Worm (Caenorhabditis elegans) whole organism, early embryonic: ENCODE results near the gene dnj-24.

ENCODE experiments used
- B0310.2 ChIP-seq: sonication (generic microtip); optimal IDR thresholded peaks from 2 replicates; lab custom pipeline; 2016; ENCODE audit warnings: mild to moderate bottlenecking, missing genetic modification characterization, missing compliant biosample characterization
- F13C5.2 ChIP-seq: sonication (generic microtip); optimal IDR thresholded peaks from 2 replicates; lab custom pipeline; 2017; ENCODE audit warnings: mild to moderate bottlenecking, missing genetic modification characterization, inconsistent platforms, missing compliant biosample characterization
- aly-1 ChIP-seq: sonication (generic microtip); optimal IDR thresholded peaks from 2 replicates; lab custom pipeline; 2016; ENCODE audit warnings: missing genetic modification characterization, missing compliant biosample characterization
- ama-1 ChIP-seq: fragments of 150-350 bp; optimal IDR thresholded peaks from 2 replicates; lab custom pipeline; 2014
- ceh-13 ChIP-seq: fragments of 200-800 bp; sonication (Bioruptor generic); optimal IDR thresholded peaks from 2 replicates; lab custom pipeline; 2018; ENCODE audit warnings: mild to moderate bottlenecking, missing genetic modification characterization, missing compliant biosample characterization
- ceh-36 ChIP-seq: sonication (generic microtip); optimal IDR thresholded peaks from 2 replicates; lab custom pipeline; 2016; ENCODE audit warnings: missing genetic modification characterization, inconsistent platforms, missing compliant biosample characterization
- ets-7 ChIP-seq: sonication (generic microtip); optimal IDR thresholded peaks from 2 replicates; lab custom pipeline; 2016; ENCODE audit warnings: missing genotype, missing genetic modification characterization, missing compliant biosample characterization
- flt-1 ChIP-seq: fragments of 200-800 bp; sonication (Bioruptor generic); IDR thresholded peaks from 2 replicates; pipeline ENCODE4 v1.3.6; 2022; ENCODE audit warnings: missing genetic modification characterization, missing compliant biosample characterization
- hmbx-1 ChIP-seq: sonication (generic microtip); optimal IDR thresholded peaks from 2 replicates; lab custom pipeline; 2016; ENCODE audit warnings: mild to moderate bottlenecking, missing genetic modification characterization, missing compliant biosample characterization
- hmg-4 ChIP-seq: fragments of 200-800 bp; sonication (Bioruptor generic); optimal IDR thresholded peaks from 2 replicates; lab custom pipeline; 2018; ENCODE audit warnings: mild to moderate bottlenecking, missing genetic modification characterization, missing compliant biosample characterization
- hnd-1 ChIP-seq: sonication (generic microtip); optimal IDR thresholded peaks from 2 replicates; lab custom pipeline; 2016; ENCODE audit warnings: missing genetic modification characterization, missing compliant biosample characterization
- pes-1 ChIP-seq: fragments of 200-800 bp; sonication (Bioruptor generic); IDR thresholded peaks from 2 replicates; pipeline ENCODE4 v1.3.6; 2022; ENCODE audit warnings: missing genetic modification reagents, missing genetic modification characterization, missing compliant biosample characterization
- scrt-1 ChIP-seq: fragments of 200-800 bp; sonication (Bioruptor generic); IDR thresholded peaks from 2 replicates; pipeline ENCODE4 v1.3.6; 2022; ENCODE audit warnings: missing genetic modification characterization, missing compliant biosample characterization
- sea-1 ChIP-seq: fragments of 200-800 bp; sonication (Bioruptor generic); conservative IDR thresholded peaks from 2 replicates; pipeline ENCODE4 v1.3.6; 2022; ENCODE audit warnings: missing genetic modification characterization, missing compliant biosample characterization
- tbx-11 ChIP-seq: fragments of 200-800 bp; sonication (Bioruptor generic); IDR thresholded peaks from 2 replicates; pipeline ENCODE4 v1.3.6; 2022; ENCODE audit warnings: missing genetic modification characterization, missing compliant biosample characterization
- tbx-37 ChIP-seq: fragments of 200-800 bp; sonication (Bioruptor generic); conservative IDR thresholded peaks from 2 replicates; pipeline ENCODE4 v1.3.6; 2022; ENCODE audit warnings: missing genetic modification reagents, missing genetic modification characterization, missing compliant biosample characterization
- tra-4 ChIP-seq: sonication (generic microtip); optimal IDR thresholded peaks from 2 replicates; lab custom pipeline; 2017; ENCODE audit warnings: missing genetic modification characterization, missing compliant biosample characterization

Gene dnj-24

DNA sequence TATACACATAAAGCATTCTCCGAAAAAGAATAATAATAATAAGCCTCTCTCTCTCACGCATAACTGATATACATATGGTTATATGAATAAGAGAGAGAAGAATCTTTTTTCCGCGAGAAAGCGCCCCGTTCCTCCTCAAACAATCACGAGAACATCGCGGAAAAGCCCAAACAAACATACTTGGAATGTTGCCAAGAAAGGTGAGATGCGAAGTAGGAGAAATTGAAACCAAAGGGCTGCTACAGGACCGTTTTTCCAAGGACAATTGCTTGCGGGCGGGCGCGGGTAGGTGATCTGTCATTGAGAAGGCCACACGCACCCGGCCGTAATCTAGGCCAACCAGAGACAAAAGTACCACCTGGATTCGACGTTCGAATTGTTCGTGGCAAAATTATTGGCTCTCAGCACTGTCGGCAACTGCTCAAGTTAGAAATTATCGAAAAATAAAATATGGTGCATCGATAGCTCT is at the start of gene dnj-24:
dnj-24 (minus strand) TSS at position 419 of the 469 bp plus-strand sequence.
- no peak for TF ChIP-seq aly-1
- TF ChIP-seq hmg-4 (GFP tag; lab: Kevin White, UChicago), result peak; percentile 5

DNA sequence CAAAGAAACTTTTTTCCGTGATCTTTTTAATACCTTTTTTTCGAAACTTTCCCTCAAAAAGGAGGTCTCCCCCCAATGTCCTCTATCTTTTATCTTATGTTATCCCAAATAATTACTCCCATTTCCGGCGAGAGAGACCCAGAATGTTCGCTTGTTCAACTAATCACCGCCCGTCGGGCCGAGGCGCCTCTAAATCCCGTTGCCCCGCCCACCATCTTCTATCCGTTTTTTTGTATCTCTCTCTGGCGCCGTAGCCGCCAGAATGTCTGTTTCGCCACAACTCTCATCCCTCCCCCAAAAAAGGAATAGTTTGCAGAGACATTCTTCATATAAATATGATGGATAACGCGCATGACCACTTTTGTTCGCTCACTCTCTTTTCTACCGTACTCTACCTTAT is 48.8 kb upstream of the dnj-24 start:
- TF ChIP-seq hmbx-1 (no peak), F13C5.2 (tag; lab: Kevin White, UChicago) (no peak), ceh-36 (tag; lab: Kevin White, UChicago) (peak; percentile 15), sea-1 (GFP tag; lab: Robert Waterston, UW) (no peak)

DNA sequence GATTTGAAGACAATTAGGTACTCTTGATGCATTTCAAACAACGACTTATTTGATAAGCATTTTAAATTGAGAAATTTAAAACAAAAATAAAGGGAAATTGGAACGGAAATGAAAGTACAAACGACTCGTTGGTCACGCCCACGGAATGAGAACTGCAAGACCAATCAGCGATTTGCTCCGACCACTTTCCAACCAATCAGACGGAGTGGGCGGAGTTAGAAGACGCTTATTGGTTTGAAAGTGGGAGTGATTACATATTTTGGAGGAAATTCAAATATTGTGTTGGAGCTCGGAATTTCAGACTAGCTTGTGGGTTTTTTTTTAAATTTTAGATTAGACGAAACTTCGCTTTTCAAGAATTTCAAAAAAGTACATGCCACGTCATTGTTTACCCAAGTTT is 45.2 kb upstream of the dnj-24 start:
- TF ChIP-seq tbx-11, result no peak
- no peak for TF ChIP-seq aly-1
- no peak for TF ChIP-seq tbx-37 (GFP tag; lab: Robert Waterston, UW)
- no peak for TF ChIP-seq flt-1
- TF ChIP-seq scrt-1 (GFP tag; lab: Robert Waterston, UW), result no peak
- no peak for TF ChIP-seq ama-1 (lab: Kevin White, UChicago)
- TF ChIP-seq sea-1 (GFP tag; lab: Robert Waterston, UW), result no peak
- TF ChIP-seq hmg-4 (GFP tag; lab: Kevin White, UChicago), result no peak
- TF ChIP-seq tra-4, result no peak
- TF ChIP-seq ceh-13 (GFP tag; lab: Kevin White, UChicago), result no peak

DNA sequence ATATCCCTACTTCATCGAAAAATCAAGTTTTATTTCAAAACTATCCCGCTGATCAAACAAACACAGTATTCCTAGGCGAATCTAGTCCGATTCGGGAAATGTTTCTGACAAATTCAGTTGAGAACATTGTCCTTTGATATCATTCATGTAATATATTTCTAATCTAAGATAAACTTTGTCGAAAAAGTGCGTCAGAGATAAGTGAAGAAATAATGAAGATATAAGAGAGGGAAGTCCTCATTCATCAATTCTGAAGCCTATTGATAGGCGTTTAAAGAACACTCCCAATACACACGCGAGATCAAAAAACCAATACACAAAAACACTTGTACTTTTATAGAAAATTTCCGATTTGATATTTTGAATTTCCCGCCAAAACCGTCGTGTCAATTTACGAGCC is 41.0 kb upstream of the dnj-24 start:
- TF ChIP-seq ceh-36 (tag; lab: Kevin White, UChicago) (no peak), flt-1 (no peak), sea-1 (GFP tag; lab: Robert Waterston, UW) (no peak), aly-1 (no peak), tbx-37 (GFP tag; lab: Robert Waterston, UW) (no peak), ama-1 (lab: Kevin White, UChicago) (no peak), hmg-4 (GFP tag; lab: Kevin White, UChicago) (no peak), ceh-13 (GFP tag; lab: Kevin White, UChicago) (no peak), tbx-11 (no peak), ets-7 (no peak), F13C5.2 (tag; lab: Kevin White, UChicago) (no peak), scrt-1 (GFP tag; lab: Robert Waterston, UW) (no peak), B0310.2 (tag; lab: Kevin White, UChicago) (no peak), pes-1 (GFP tag; lab: Robert Waterston, UW) (no peak), hmbx-1 (no peak), hnd-1 (tag; lab: Kevin White, UChicago) (no peak)

DNA sequence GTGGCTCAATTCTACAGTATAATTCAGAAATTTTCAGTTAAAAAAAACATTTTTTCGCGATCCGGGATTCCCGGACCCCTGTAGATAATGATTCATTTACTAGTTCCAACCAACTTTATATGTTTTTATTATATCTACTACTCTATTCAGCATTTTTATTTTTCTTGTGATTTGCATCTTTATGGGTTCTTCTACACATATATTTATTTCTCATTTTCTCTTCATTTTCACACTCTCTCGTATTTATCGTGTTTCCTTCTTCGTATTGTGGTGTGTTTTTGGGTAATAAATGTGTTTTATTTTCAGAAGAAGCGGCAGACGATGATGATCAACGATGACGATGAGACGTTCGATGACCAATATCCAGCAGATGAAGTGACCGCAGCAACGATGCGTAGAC is 40.2 kb upstream of the dnj-24 start, which contains the start of gene F48E8.2:
F48E8.2 (plus strand) TSS at position 301 of the 400 bp plus-strand sequence.
- TF ChIP-seq ets-7, result no peak
- no peak for TF ChIP-seq flt-1
- TF ChIP-seq ceh-13 (GFP tag; lab: Kevin White, UChicago), result no peak
- no peak for TF ChIP-seq ama-1 (lab: Kevin White, UChicago)
- no peak for TF ChIP-seq scrt-1 (GFP tag; lab: Robert Waterston, UW)
- TF ChIP-seq F13C5.2 (tag; lab: Kevin White, UChicago), result no peak
- TF ChIP-seq hmg-4 (GFP tag; lab: Kevin White, UChicago), result no peak
- TF ChIP-seq ceh-36 (tag; lab: Kevin White, UChicago), result no peak
- no peak for TF ChIP-seq hnd-1 (tag; lab: Kevin White, UChicago)
- no peak for TF ChIP-seq sea-1 (GFP tag; lab: Robert Waterston, UW)
- no peak for TF ChIP-seq aly-1
- TF ChIP-seq hmbx-1, result no peak
- TF ChIP-seq tbx-37 (GFP tag; lab: Robert Waterston, UW), result no peak
- TF ChIP-seq tra-4, result no peak
- TF ChIP-seq B0310.2 (tag; lab: Kevin White, UChicago), result no peak
- TF ChIP-seq tbx-11, result no peak

DNA sequence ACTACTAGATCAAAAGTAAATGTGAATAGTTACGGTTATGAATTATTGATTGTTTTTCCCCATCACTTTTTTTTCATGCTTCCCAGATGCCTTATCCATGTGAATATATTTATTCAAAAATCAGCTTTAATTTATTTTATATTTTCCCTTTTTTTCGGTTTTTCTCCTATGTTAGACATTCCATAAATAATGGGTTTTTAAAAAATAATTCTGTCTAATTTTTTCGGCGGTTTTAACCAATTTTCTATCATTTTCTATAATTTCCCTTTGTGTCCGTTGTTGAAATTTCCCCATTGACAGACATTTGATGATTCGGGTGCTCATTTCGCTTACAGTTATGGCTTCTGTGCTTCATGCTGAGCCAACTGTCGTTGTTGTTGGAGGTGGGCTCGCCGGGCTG is 37.2 kb upstream of the dnj-24 start, which contains the start of gene F48E8.3:
F48E8.3 (plus strand) TSS at position 301 of the 400 bp plus-strand sequence.
- no peak for TF ChIP-seq tbx-37 (GFP tag; lab: Robert Waterston, UW)

DNA sequence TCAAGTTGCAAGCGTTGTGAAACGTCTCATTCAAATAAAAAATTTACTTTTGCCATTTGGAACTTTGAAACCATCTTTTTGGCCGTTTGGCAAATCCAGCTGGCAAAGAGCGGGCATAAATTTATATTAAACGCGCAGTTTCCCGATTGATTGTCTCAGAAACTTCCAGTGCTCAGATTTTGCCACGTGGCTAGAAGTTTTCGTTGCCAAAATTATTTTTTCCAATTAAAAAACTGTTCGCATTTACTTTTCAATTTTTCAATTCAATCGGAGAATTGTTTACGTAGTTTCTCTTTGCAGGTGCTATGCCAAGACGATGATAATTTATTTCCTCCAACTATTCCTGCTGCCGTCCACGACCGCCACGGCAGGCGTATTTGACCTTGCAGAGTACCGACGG is 29.4 kb upstream of the dnj-24 start, which contains the start of gene F48E8.4:
F48E8.4 (plus strand) TSS at position 301 of the 400 bp plus-strand sequence.
- TF ChIP-seq B0310.2 (tag; lab: Kevin White, UChicago) (no peak), flt-1 (no peak), ceh-13 (GFP tag; lab: Kevin White, UChicago) (no peak), hnd-1 (tag; lab: Kevin White, UChicago) (no peak), ets-7 (no peak), hmg-4 (GFP tag; lab: Kevin White, UChicago) (no peak), pes-1 (GFP tag; lab: Robert Waterston, UW) (no peak), F13C5.2 (tag; lab: Kevin White, UChicago) (no peak), ceh-36 (tag; lab: Kevin White, UChicago) (no peak), aly-1 (no peak), ama-1 (lab: Kevin White, UChicago) (no peak), tbx-37 (GFP tag; lab: Robert Waterston, UW) (no peak), sea-1 (GFP tag; lab: Robert Waterston, UW) (no peak), tbx-11 (no peak), scrt-1 (GFP tag; lab: Robert Waterston, UW) (no peak), hmbx-1 (no peak), tra-4 (no peak)

DNA sequence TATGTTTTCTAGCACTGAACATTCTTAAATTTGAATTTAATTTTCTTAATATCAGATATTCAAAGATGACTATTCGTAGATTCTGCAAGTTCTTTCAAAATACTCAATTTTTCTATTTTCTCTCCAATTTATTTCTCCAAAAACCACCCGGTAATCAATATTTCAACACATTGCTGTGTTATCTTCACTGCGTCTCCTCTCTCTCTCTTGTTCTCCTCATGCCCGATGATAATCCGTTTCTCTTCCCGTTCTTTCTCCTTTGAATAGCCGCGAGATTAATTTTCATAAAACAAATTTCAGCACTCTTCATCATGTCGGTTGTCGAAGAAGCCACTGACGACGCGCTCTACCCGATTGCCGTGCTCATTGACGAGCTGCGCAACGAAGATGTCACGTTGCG is 26.5 kb upstream of the dnj-24 start, which contains the start of gene paa-1:
paa-1 (plus strand) TSS at position 301 of the 400 bp plus-strand sequence.
- TF ChIP-seq aly-1, result no peak
- no peak for TF ChIP-seq sea-1 (GFP tag; lab: Robert Waterston, UW)
- TF ChIP-seq hnd-1 (tag; lab: Kevin White, UChicago), result no peak
- no peak for TF ChIP-seq F13C5.2 (tag; lab: Kevin White, UChicago)
- TF ChIP-seq hmbx-1, result no peak
- TF ChIP-seq ceh-36 (tag; lab: Kevin White, UChicago), result no peak
- no peak for TF ChIP-seq tra-4
- no peak for TF ChIP-seq flt-1
- no peak for TF ChIP-seq tbx-11
- no peak for TF ChIP-seq ets-7
- TF ChIP-seq pes-1 (GFP tag; lab: Robert Waterston, UW), result no peak
- no peak for TF ChIP-seq ceh-13 (GFP tag; lab: Kevin White, UChicago)
- no peak for TF ChIP-seq B0310.2 (tag; lab: Kevin White, UChicago)
